Fruit fly (Drosophila melanogaster): ENCODE measurements around the gene lmgA.
A peak's percentile ranks its signal among the peaks of the same experiment; 100 is the strongest.

lmgA gene

DNA sequence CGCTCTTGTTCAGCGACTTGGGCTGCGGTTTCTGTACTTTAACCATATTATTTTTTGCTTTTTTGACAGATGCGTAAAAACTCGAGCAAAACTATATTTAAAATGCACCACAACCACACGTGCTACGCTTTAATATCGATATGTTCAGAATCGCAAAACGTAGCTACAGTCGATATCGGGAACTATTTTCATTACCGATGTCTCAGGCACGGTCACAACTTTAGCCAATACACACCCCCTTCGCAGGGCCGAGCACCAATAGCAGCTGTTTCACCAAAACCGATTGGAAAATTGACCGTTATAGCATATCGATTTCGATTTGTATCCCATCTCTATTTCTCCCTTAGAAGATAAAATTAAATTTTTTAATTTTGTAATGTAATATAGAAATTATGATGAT lies 16.7 kb downstream of the lmgA start, which contains the start of gene CG13096 (continued):
- TF ChIP-seq Blimp-1 (GFP tag; optimal IDR thresholded peaks at IDR 0.05) (no peak), pzg (GFP tag; optimal IDR thresholded peaks at IDR 0.05) (peak; percentile 99), chm (GFP tag; IDR thresholded peaks at IDR 0.05) (no peak), CG8281 (tag; optimal IDR thresholded peaks at IDR 0.05) (no peak), sug (tag; optimal IDR thresholded peaks at IDR 0.05) (no peak), exex (tag; optimal IDR thresholded peaks at IDR 0.05) (peak; percentile 24), Antp (GFP tag; optimal IDR thresholded peaks at IDR 0.05) (peak; percentile 18), kni (GFP tag; optimal IDR thresholded peaks at IDR 0.05) (no peak), CG8290 (GFP tag; optimal IDR thresholded peaks at IDR 0.05) (peak; percentile 90), CG8290 (tag; optimal IDR thresholded peaks at IDR 0.05) (peak; percentile 75 to 96), CG7987 (GFP tag; optimal IDR thresholded peaks at IDR 0.05) (peak; percentile 80), CG12104 (GFP tag; optimal IDR thresholded peaks at IDR 0.05) (no peak), luna (GFP tag; optimal IDR thresholded peaks at IDR 0.05) (no peak), Dad (GFP tag; optimal IDR thresholded peaks at IDR 0.05) (peak; percentile 22), dati (GFP tag; IDR thresholded peaks at IDR 0.05) (no peak), p53 (GFP tag; optimal IDR thresholded peaks at IDR 0.05) (peak; percentile 9), Kr (GFP tag; optimal IDR thresholded peaks at IDR 0.05) (no peak), Mes4 (GFP tag; optimal IDR thresholded peaks at IDR 0.05) (peak; percentile 30), Ets97D (GFP tag; optimal IDR thresholded peaks at IDR 0.05) (peak; percentile 91), CG11696 (GFP tag; IDR thresholded peaks at IDR 0.05) (no peak), CG17361 (GFP tag; IDR thresholded peaks at IDR 0.05) (no peak), cas (GFP tag; IDR thresholded peaks at IDR 0.05) (no peak), Atf-2 (GFP tag; optimal IDR thresholded peaks at IDR 0.05) (no peak), CG31224 (GFP tag; IDR thresholded peaks at IDR 0.05) (no peak), maf-S (GFP tag; optimal IDR thresholded peaks at IDR 0.05) (peak; percentile 6), CG18262 (tag; optimal IDR thresholded peaks at IDR 0.05) (peak; percentile 12), CG17912 (GFP tag; optimal IDR thresholded peaks at IDR 0.05) (peak; percentile 59), CG3281 (GFP tag; optimal IDR thresholded peaks at IDR 0.05) (no peak), CG15269 (tag; optimal IDR thresholded peaks at IDR 0.05) (no peak), CG16779 (GFP tag; IDR thresholded peaks at IDR 0.05) (no peak), croc (GFP tag; conservative IDR thresholded peaks at IDR 0.05) (no peak), CG2120 (GFP tag; optimal IDR thresholded peaks at IDR 0.05) (peak; percentile 48), bowl (GFP tag; IDR thresholded peaks at IDR 0.05) (no peak), salm (tag; optimal IDR thresholded peaks at IDR 0.05) (no peak), CG12236 (GFP tag; optimal IDR thresholded peaks at IDR 0.05) (no peak), H15 (GFP tag; IDR thresholded peaks at IDR 0.05) (no peak), knrl (GFP tag; IDR thresholded peaks at IDR 0.05; ENCODE audit: partially characterized antibody) (peak; percentile 98), CG14014 (GFP tag; IDR thresholded peaks at IDR 0.05) (no peak), nau (GFP tag; optimal IDR thresholded peaks at IDR 0.05) (no peak), CG12299 (tag; optimal IDR thresholded peaks at IDR 0.05) (no peak), CG17612 (GFP tag; IDR thresholded peaks at IDR 0.05) (no peak), CG2202 (tag; optimal IDR thresholded peaks at IDR 0.05) (no peak), gem (tag; optimal IDR thresholded peaks at IDR 0.05) (no peak), lab (GFP tag; optimal IDR thresholded peaks at IDR 0.05) (no peak), Camta (GFP tag; optimal IDR thresholded peaks at IDR 0.05) (no peak), CG6791 (GFP tag; IDR thresholded peaks at IDR 0.05; ENCODE audit: partially characterized antibody) (peak; percentile 99), CG17802 (tag; optimal IDR thresholded peaks at IDR 0.05) (no peak), CG1792 (GFP tag; optimal IDR thresholded peaks at IDR 0.05) (no peak), Vsx1 (GFP tag; optimal IDR thresholded peaks at IDR 0.05) (no peak), ara (GFP tag; IDR thresholded peaks at IDR 0.05) (no peak), CG7357 (GFP tag; IDR thresholded peaks at IDR 0.05) (no peak), CG15601 (tag; optimal IDR thresholded peaks at IDR 0.05) (peak; percentile 59)
